Fruit fly (Drosophila melanogaster) whole organism, wandering third instar larva: ENCODE measurements around the gene ATPsynbeta.

ENCODE experiments used
- Dfd ChIP-seq: fragments of >200 bp; optimal IDR thresholded peaks from 2 replicates; lab custom pipeline; 2017; ENCODE audit warnings: missing biosample characterization, missing genetic modification characterization
- fru ChIP-seq: fragments of 200-800 bp; sonication (Bioruptor generic); optimal IDR thresholded peaks from 3 replicates; lab custom pipeline; 2016; ENCODE audit warnings: missing biosample characterization, mild to moderate bottlenecking, missing genetic modification characterization
- rgr ChIP-seq: fragments of 200-800 bp; sonication (Bioruptor generic); optimal IDR thresholded peaks from 3 replicates; lab custom pipeline; 2016; ENCODE audit warnings: missing biosample characterization, mild to moderate bottlenecking, missing genetic modification characterization

DNA sequence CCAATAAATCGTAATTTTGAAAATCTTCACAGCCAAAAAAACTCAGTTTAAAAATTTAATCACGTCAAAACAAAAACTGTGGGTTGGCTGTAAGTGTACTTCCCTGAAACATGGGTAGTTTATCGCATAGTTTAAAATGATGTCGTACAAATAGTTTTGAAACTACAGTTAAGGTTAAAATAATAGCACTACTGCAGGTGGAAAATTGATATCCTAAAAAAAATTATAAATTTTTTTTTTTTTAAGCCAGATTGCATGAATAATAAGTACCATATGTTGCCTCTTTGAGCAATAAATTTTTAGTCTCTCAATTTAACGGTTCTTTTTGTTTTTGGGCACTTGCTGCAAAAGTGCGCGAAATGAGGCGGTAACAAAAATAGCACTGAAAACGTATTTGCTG, 6.2 kb upstream of the ATPsynbeta start:
- TF ChIP-seq Dfd: no peak
- no peak for TF ChIP-seq fru
- no peak for TF ChIP-seq rgr
